Fruit fly (Drosophila melanogaster): ENCODE results near the gene CG6592.
A peak's percentile ranks its signal among the peaks of the same experiment; 100 is the strongest.

CG6592 gene

dm6 chr3L:6094697-6095096, 35.2 kb downstream of the CG6592 start, which contains the start of the genes CG10467 and loj (continued):
- TF ChIP-seq CG3032 (tag; optimal IDR thresholded peaks at IDR 0.05): peak; percentile 92
- peak; percentile 84 for TF ChIP-seq CG7368 (GFP tag; optimal IDR thresholded peaks at IDR 0.05)
- TF ChIP-seq Hr4 (GFP tag; optimal IDR thresholded peaks at IDR 0.05): peak; percentile 90
- no peak for TF ChIP-seq CG6854 (GFP tag; optimal IDR thresholded peaks at IDR 0.05)
- peak; percentile 94 for TF ChIP-seq Eip78C (GFP tag)
- TF ChIP-seq salr (GFP tag; optimal IDR thresholded peaks at IDR 0.05): peak; percentile 74 to 83
- peak; percentile 80 for TF ChIP-seq CG11762 (GFP tag; optimal IDR thresholded peaks at IDR 0.05; ENCODE audit: insufficient read depth)
- peak; percentile 83 for TF ChIP-seq fkh (GFP tag; optimal IDR thresholded peaks at IDR 0.05)
- peak; percentile 80 for TF ChIP-seq fd59A (GFP tag; optimal IDR thresholded peaks at IDR 0.05)
- TF ChIP-seq CG4318 (GFP tag; optimal IDR thresholded peaks at IDR 0.05): peak; percentile 92
- TF ChIP-seq Hr39 (GFP tag; optimal IDR thresholded peaks at IDR 0.05): peak; percentile 92
- peak; percentile 65 for TF ChIP-seq Blimp-1 (GFP tag; optimal IDR thresholded peaks at IDR 0.05)
- peak; percentile 82 for TF ChIP-seq lz (GFP tag; optimal IDR thresholded peaks at IDR 0.05)
- peak; percentile 82 for TF ChIP-seq dsx (GFP tag; optimal IDR thresholded peaks at IDR 0.05; ENCODE audit: poor library complexity, severe bottlenecking)

- TF ChIP-seq topi (GFP tag; optimal IDR thresholded peaks at IDR 0.05) (no peak), CG7368 (GFP tag; optimal IDR thresholded peaks at IDR 0.05) (peak; percentile 53)
These were observed 37.8 kb downstream of the CG6592 start, which contains the start of gene Ets65A for dm6 chr3L:6097270-6097669. Gene Ets65A, plus strand, starts transcription at chr3L:6097617.

- no peak for TF ChIP-seq Eip93F (GFP tag; optimal IDR thresholded peaks at IDR 0.05)
- no peak for TF ChIP-seq Sox102F (GFP tag; optimal IDR thresholded peaks at IDR 0.05)
- TF ChIP-seq CG34406 (GFP tag; optimal IDR thresholded peaks at IDR 0.05): no peak
- no peak for TF ChIP-seq fd59A (GFP tag; optimal IDR thresholded peaks at IDR 0.05)
- TF ChIP-seq ss (GFP tag; optimal IDR thresholded peaks at IDR 0.05): no peak
- TF ChIP-seq salr (GFP tag; optimal IDR thresholded peaks at IDR 0.05): no peak
- no peak for TF ChIP-seq CG4318 (GFP tag; optimal IDR thresholded peaks at IDR 0.05)
- TF ChIP-seq Hr4 (GFP tag; optimal IDR thresholded peaks at IDR 0.05): no peak
- TF ChIP-seq CG6163 (GFP tag; IDR thresholded peaks at IDR 0.05): no peak
- no peak for TF ChIP-seq CG6792 (GFP tag; optimal IDR thresholded peaks at IDR 0.05)
- no peak for TF ChIP-seq CG9139 (GFP tag; optimal IDR thresholded peaks at IDR 0.05)
- TF ChIP-seq CG8119 (GFP tag; IDR thresholded peaks at IDR 0.05): no peak
- no peak for TF ChIP-seq CG32006 (GFP tag; optimal IDR thresholded peaks at IDR 0.05)
- no peak for TF ChIP-seq Sox14 (GFP tag; optimal IDR thresholded peaks at IDR 0.05)
- TF ChIP-seq CG3919 (GFP tag; optimal IDR thresholded peaks at IDR 0.05): no peak
- no peak for TF ChIP-seq CG16779 (tag; optimal IDR thresholded peaks at IDR 0.05)
- TF ChIP-seq Hr39 (GFP tag; optimal IDR thresholded peaks at IDR 0.05): no peak
These were observed 44.2 kb downstream of the CG6592 start for dm6 chr3L:6103658-6104057.

- no peak for TF ChIP-seq Sox14 (GFP tag; optimal IDR thresholded peaks at IDR 0.05)
- TF ChIP-seq net (GFP tag; optimal IDR thresholded peaks at IDR 0.05): no peak
- no peak for TF ChIP-seq Smox (GFP tag; optimal IDR thresholded peaks at IDR 0.05)
- no peak for TF ChIP-seq dac (GFP tag; optimal IDR thresholded peaks at IDR 0.05)
- no peak for TF ChIP-seq vri (GFP tag; optimal IDR thresholded peaks at IDR 0.05)
- TF ChIP-seq CG16779 (tag; optimal IDR thresholded peaks at IDR 0.05): no peak
- TF ChIP-seq acj6 (GFP tag; optimal IDR thresholded peaks at IDR 0.05): no peak
- no peak for TF ChIP-seq CG32006 (GFP tag; optimal IDR thresholded peaks at IDR 0.05)
- TF ChIP-seq CG3919 (GFP tag; optimal IDR thresholded peaks at IDR 0.05): no peak
- no peak for TF ChIP-seq CG3032 (tag; optimal IDR thresholded peaks at IDR 0.05)
- TF ChIP-seq Sox102F (GFP tag; optimal IDR thresholded peaks at IDR 0.05): no peak
- no peak for TF ChIP-seq spab (GFP tag; optimal IDR thresholded peaks at IDR 0.05)
- TF ChIP-seq eg (GFP tag; IDR thresholded peaks at IDR 0.05): no peak
- no peak for TF ChIP-seq CG8632 (GFP tag; optimal IDR thresholded peaks at IDR 0.05)
- no peak for TF ChIP-seq CG6808 (GFP tag; optimal IDR thresholded peaks at IDR 0.05)
- TF ChIP-seq CG31627 (GFP tag; optimal IDR thresholded peaks at IDR 0.05): no peak
These were observed 45.1 kb downstream of the CG6592 start for dm6 chr3L:6104551-6104950.

Data from whole organism, prepupa.